Worm (Caenorhabditis elegans) whole organism, early embryonic: Measurements from ENCODE around the gene C17H12.12.

ENCODE experiments used
- F13C5.2 ChIP-seq: sonication (generic microtip); optimal IDR thresholded peaks from 2 replicates; lab custom pipeline; 2017; ENCODE audit warnings: mild to moderate bottlenecking, missing genetic modification characterization, inconsistent platforms, missing compliant biosample characterization
- aly-1 ChIP-seq: sonication (generic microtip); optimal IDR thresholded peaks from 2 replicates; lab custom pipeline; 2016; ENCODE audit warnings: missing genetic modification characterization, missing compliant biosample characterization
- ama-1 ChIP-seq: fragments of 150-350 bp; optimal IDR thresholded peaks from 2 replicates; lab custom pipeline; 2014
- ets-7 ChIP-seq: sonication (generic microtip); optimal IDR thresholded peaks from 2 replicates; lab custom pipeline; 2016; ENCODE audit warnings: missing genotype, missing genetic modification characterization, missing compliant biosample characterization
- hmbx-1 ChIP-seq: sonication (generic microtip); optimal IDR thresholded peaks from 2 replicates; lab custom pipeline; 2016; ENCODE audit warnings: mild to moderate bottlenecking, missing genetic modification characterization, missing compliant biosample characterization
- tbx-37 ChIP-seq: fragments of 200-800 bp; sonication (Bioruptor generic); conservative IDR thresholded peaks from 2 replicates; pipeline ENCODE4 v1.3.6; 2022; ENCODE audit warnings: missing genetic modification reagents, missing genetic modification characterization, missing compliant biosample characterization

ce11 chrIV:6842470-6843008, 46.8 kb downstream of the C17H12.12 start, which contains the start of gene lip-1:
- TF ChIP-seq ama-1 (no peak), aly-1 (tag; lab: Kevin White, UChicago) (no peak), hmbx-1 (tag; lab: Kevin White, UChicago) (no peak), tbx-37 (GFP tag; lab: Robert Waterston, UW) (no peak), ets-7 (tag; lab: Kevin White, UChicago) (no peak), F13C5.2 (tag; lab: Kevin White, UChicago) (no peak)
